Worm (Caenorhabditis elegans) whole organism, L2 larva: ENCODE data around the gene T04F8.7.
"Not testable (repeated sequence)": the region's sequence is repeated elsewhere in the genome, so short reads cannot be mapped to it uniquely, and the experiment has no call there.

Experiments
- C34F6.9 ChIP-seq: fragments of 150-350 bp; optimal IDR thresholded peaks from 2 replicates; lab custom pipeline; 2014; ENCODE audit warnings: missing biosample characterization, missing genetic modification characterization
- F13H6.1 ChIP-seq: sonication (generic microtip); optimal IDR thresholded peaks from 2 replicates; lab custom pipeline; 2016; ENCODE audit warnings: missing genetic modification characterization, missing compliant biosample characterization
- R02D3.7 ChIP-seq: fragments of 150-350 bp; optimal IDR thresholded peaks from 2 replicates; lab custom pipeline; 2014; ENCODE audit warnings: missing biosample characterization, missing genetic modification characterization
- Y55F3AM.14 ChIP-seq: fragments of 200-800 bp; sonication (Bioruptor generic); optimal IDR thresholded peaks from 2 replicates; lab custom pipeline; 2018; ENCODE audit warnings: mild to moderate bottlenecking, missing genetic modification characterization, missing compliant biosample characterization
- ZK546.5 ChIP-seq: sonication (generic microtip); optimal IDR thresholded peaks from 2 replicates; lab custom pipeline; 2017; ENCODE audit warnings: missing biosample characterization, missing genetic modification characterization
- alr-1 ChIP-seq: fragments of 150-350 bp; optimal IDR thresholded peaks from 2 replicates; lab custom pipeline; 2014; ENCODE audit warnings: missing biosample characterization, missing genetic modification characterization
- aly-2 ChIP-seq: fragments of 150-350 bp; optimal IDR thresholded peaks from 2 replicates; lab custom pipeline; 2014; ENCODE audit warnings: missing biosample characterization, missing genetic modification characterization
- ama-1 ChIP-seq: fragments of 150-350 bp; optimal IDR thresholded peaks from 2 replicates; lab custom pipeline; 2018; ENCODE audit warnings: inconsistent platforms
- blmp-1 ChIP-seq: sonication (generic microtip); optimal IDR thresholded peaks from 2 replicates; lab custom pipeline; 2017; ENCODE audit warnings: missing genetic modification characterization, mild to moderate bottlenecking, missing compliant biosample characterization, antibody characterized with exemption, moderate library complexity; ENCODE audit not compliant: insufficient read depth
- ceh-16 ChIP-seq: fragments of 150-350 bp; optimal IDR thresholded peaks from 2 replicates; lab custom pipeline; 2014; ENCODE audit warnings: missing biosample characterization, missing genetic modification characterization
- ceh-82 ChIP-seq: fragments of 150-350 bp; optimal IDR thresholded peaks from 2 replicates; lab custom pipeline; 2014; ENCODE audit warnings: missing biosample characterization, missing genetic modification characterization
- crh-2 ChIP-seq: sonication (generic microtip); optimal IDR thresholded peaks from 2 replicates; lab custom pipeline; 2017; ENCODE audit warnings: missing biosample characterization, missing genetic modification characterization
- egl-27 ChIP-seq: sonication (generic microtip); optimal IDR thresholded peaks from 3 replicates; lab custom pipeline; 2017; ENCODE audit warnings: missing biosample characterization, missing genetic modification reagents, missing genetic modification characterization
- fos-1 ChIP-seq: fragments of 150-350 bp; optimal IDR thresholded peaks from 2 replicates; lab custom pipeline; 2014; ENCODE audit warnings: missing biosample characterization, missing genetic modification characterization
- gmeb-1 ChIP-seq: fragments of 150-350 bp; optimal IDR thresholded peaks from 2 replicates; lab custom pipeline; 2014; ENCODE audit warnings: missing biosample characterization, missing genetic modification characterization
- lin-11 ChIP-seq: fragments of 150-350 bp; sonication (generic microtip); optimal IDR thresholded peaks from 2 replicates; lab custom pipeline; 2014; ENCODE audit warnings: missing biosample characterization, missing genetic modification characterization, inconsistent platforms, mixed read lengths
- lin-13 ChIP-seq: fragments of 150-350 bp; optimal IDR thresholded peaks from 2 replicates; lab custom pipeline; 2014; ENCODE audit warnings: missing biosample characterization, missing genetic modification reagents, missing genetic modification characterization
- lsy-2 ChIP-seq, 2 experiments: fragments of 150-350 bp in 1 of 2; sonication (generic microtip) in 1 of 2; optimal IDR thresholded peaks; 2 replicates each; lab custom pipeline; 2014 to 2017; ENCODE audit warnings: missing biosample characterization in 2 of 2, missing genetic modification characterization in 2 of 2
- mab-5 ChIP-seq: fragments of 150-350 bp; optimal IDR thresholded peaks from 2 replicates; lab custom pipeline; 2014; ENCODE audit warnings: missing biosample characterization, missing genetic modification characterization
- mdl-1 ChIP-seq, 2 experiments: fragments of 150-350 bp in 1 of 2; sonication (generic microtip) in 1 of 2; optimal IDR thresholded peaks; 2 replicates each; lab custom pipeline; 2017; ENCODE audit warnings: missing biosample characterization in 2 of 2, missing genetic modification characterization in 2 of 2
- nhr-10 ChIP-seq: sonication (generic microtip); optimal IDR thresholded peaks from 2 replicates; lab custom pipeline; 2017; ENCODE audit warnings: missing biosample characterization, missing genetic modification characterization
- nhr-12 ChIP-seq: fragments of 150-350 bp; optimal IDR thresholded peaks from 2 replicates; lab custom pipeline; 2014; ENCODE audit warnings: missing biosample characterization, missing genetic modification characterization
- nhr-129 ChIP-seq: fragments of 150-350 bp; optimal IDR thresholded peaks from 2 replicates; lab custom pipeline; 2014; ENCODE audit warnings: missing biosample characterization, missing genetic modification characterization
- nhr-21 ChIP-seq: fragments of 150-350 bp; optimal IDR thresholded peaks from 2 replicates; lab custom pipeline; 2014; ENCODE audit warnings: missing biosample characterization, missing genetic modification characterization
- nhr-237 ChIP-seq: fragments of 150-350 bp; optimal IDR thresholded peaks from 2 replicates; lab custom pipeline; 2014; ENCODE audit warnings: missing biosample characterization, missing genetic modification characterization
- nhr-25 ChIP-seq: fragments of 150-350 bp; sonication (generic microtip); optimal IDR thresholded peaks from 3 replicates; lab custom pipeline; 2014; ENCODE audit warnings: missing biosample characterization, missing genetic modification characterization
- nhr-6 ChIP-seq: fragments of 150-350 bp; optimal IDR thresholded peaks from 2 replicates; lab custom pipeline; 2014; ENCODE audit warnings: missing biosample characterization, missing genetic modification characterization
- peb-1 ChIP-seq: fragments of 150-350 bp; optimal IDR thresholded peaks from 2 replicates; lab custom pipeline; 2014; ENCODE audit warnings: missing biosample characterization, missing genetic modification characterization
- sem-4 ChIP-seq: fragments of 150-350 bp; optimal IDR thresholded peaks from 2 replicates; lab custom pipeline; 2014; ENCODE audit warnings: missing biosample characterization, missing genetic modification reagents, missing genetic modification characterization
- skn-1 ChIP-seq: sonication (generic microtip); optimal IDR thresholded peaks from 2 replicates; lab custom pipeline; 2017; ENCODE audit warnings: missing biosample characterization, missing genetic modification characterization
- sma-3 ChIP-seq: sonication (generic microtip); optimal IDR thresholded peaks from 2 replicates; lab custom pipeline; 2016; ENCODE audit warnings: missing genetic modification reagents, missing genetic modification characterization, missing compliant biosample characterization
- sma-9 ChIP-seq, 2 experiments: fragments of 150-350 bp in 1 of 2; sonication (generic microtip) in 1 of 2; optimal IDR thresholded peaks; 2 replicates each; lab custom pipeline; 2014 to 2016; ENCODE audit warnings: missing genetic modification characterization in 2 of 2, mild to moderate bottlenecking in 1 of 2, missing biosample characterization in 1 of 2, missing compliant biosample characterization in 1 of 2, missing genetic modification reagents in 1 of 2, moderate library complexity in 1 of 2
- snpc-4 ChIP-seq: fragments of 150-350 bp; optimal IDR thresholded peaks from 2 replicates; lab custom pipeline; 2014; ENCODE audit warnings: missing biosample characterization, missing genetic modification characterization
- unc-55 ChIP-seq: fragments of 150-350 bp; sonication (generic microtip); optimal IDR thresholded peaks from 3 replicates; lab custom pipeline; 2014; ENCODE audit warnings: missing biosample characterization, missing genetic modification reagents, missing genetic modification characterization
- unc-62 ChIP-seq: fragments of 150-350 bp; optimal IDR thresholded peaks from 2 replicates; lab custom pipeline; 2014; ENCODE audit warnings: missing biosample characterization, missing genetic modification reagents, missing genetic modification characterization
- zag-1 ChIP-seq: fragments of 150-350 bp; optimal IDR thresholded peaks from 2 replicates; lab custom pipeline; 2014; ENCODE audit warnings: missing biosample characterization, missing genetic modification characterization
- ztf-1 ChIP-seq: fragments of 200-800 bp; sonication (Bioruptor generic); conservative IDR thresholded peaks from 2 replicates; pipeline ENCODE4 v1.3.6; 2022; ENCODE audit warnings: missing genetic modification characterization, missing compliant biosample characterization
- ztf-11 ChIP-seq: sonication (generic microtip); optimal IDR thresholded peaks from 2 replicates; lab custom pipeline; 2017; ENCODE audit warnings: missing biosample characterization, missing genetic modification characterization

T04F8.7 gene

ce11 chrX:11645517-11645916, 35.3 kb downstream of the T04F8.7 start (continued):
- TF ChIP-seq R02D3.7 (tag; lab: Kevin White, UChicago) (no peak), crh-2 (tag; lab: Kevin White, UChicago) (peak; percentile 22), ZK546.5 (tag; lab: Kevin White, UChicago) (no peak), gmeb-1 (tag; lab: Kevin White, UChicago) (peak; percentile 43), F13H6.1 (tag; lab: Kevin White, UChicago) (no peak), mab-5 (tag; lab: Kevin White, UChicago) (no peak), aly-2 (tag; lab: Kevin White, UChicago) (no peak), unc-55 (no peak), peb-1 (tag; lab: Kevin White, UChicago) (no peak), snpc-4 (tag; lab: Kevin White, UChicago) (no peak), sma-3 (GFP tag; lab: Kevin White, UChicago) (peak; percentile 63)

- TF ChIP-seq unc-55 (peak; percentile 17), ceh-16 (tag; lab: Kevin White, UChicago) (peak; percentile 52), nhr-21 (tag; lab: Kevin White, UChicago) (peak; percentile 1), mab-5 (tag; lab: Kevin White, UChicago) (peak; percentile 78), crh-2 (tag; lab: Kevin White, UChicago) (peak; percentile 37), mdl-1 (tag; optimal IDR thresholded peaks at IDR 0.05; lab: Kevin White, UChicago) (peak in 1 of 2 experiments; percentile 12), nhr-25 (peak; percentile 63), zag-1 (tag; lab: Kevin White, UChicago) (peak; percentile 8), blmp-1 (tag; lab: Kevin White, UChicago) (peak; percentile 40), Y55F3AM.14 (GFP tag; lab: Kevin White, UChicago) (peak; percentile 93), F13H6.1 (tag; lab: Kevin White, UChicago) (peak; percentile 93), lsy-2 (tag; optimal IDR thresholded peaks at IDR 0.05; lab: Kevin White, UChicago) (peak in 1 of 2 experiments; percentile 34), sma-9 (GFP tag; optimal IDR thresholded peaks at IDR 0.05; lab: Kevin White, UChicago) (peak; percentile 25), C34F6.9 (peak; percentile 20), nhr-129 (tag; lab: Kevin White, UChicago) (peak; percentile 66)
- not testable (repeated sequence) for TF ChIP-seq sma-9 (tag; optimal IDR thresholded peaks at IDR 0.05; lab: Kevin White, UChicago)
Observed at ce11 chrX:11643767-11644235, 37.0 kb downstream of the T04F8.7 start, which contains the start of gene sto-4. TSS of gene sto-4 (plus strand) at chrX:11644126.

- TF ChIP-seq ama-1 (lab: Kevin White, UChicago) (no peak), egl-27 (tag; lab: Kevin White, UChicago) (no peak), nhr-25 (no peak), R02D3.7 (tag; lab: Kevin White, UChicago) (no peak), unc-62 (GFP tag; lab: Kevin White, UChicago) (no peak), skn-1 (tag; lab: Kevin White, UChicago) (no peak), sem-4 (no peak), ceh-16 (tag; lab: Kevin White, UChicago) (no peak), ztf-1 (GFP tag; lab: Robert Waterston, UW) (no peak), C34F6.9 (no peak), nhr-237 (no peak), mab-5 (tag; lab: Kevin White, UChicago) (no peak), lin-13 (no peak), nhr-129 (tag; lab: Kevin White, UChicago) (no peak)
Observed at ce11 chrX:11641562-11641961, 39.2 kb downstream of the T04F8.7 start.

- peak; percentile 60 for TF ChIP-seq zag-1 (tag; lab: Kevin White, UChicago)
- no peak for TF ChIP-seq sem-4
- no peak for TF ChIP-seq ZK546.5 (tag; lab: Kevin White, UChicago)
- peak; percentile 24 for TF ChIP-seq nhr-129 (tag; lab: Kevin White, UChicago)
- TF ChIP-seq C34F6.9, result peak; percentile 48
- TF ChIP-seq sma-9 (GFP tag; optimal IDR thresholded peaks at IDR 0.05; lab: Kevin White, UChicago), result peak; percentile 14
- no peak for TF ChIP-seq sma-9 (tag; optimal IDR thresholded peaks at IDR 0.05; lab: Kevin White, UChicago)
- peak; percentile 58 for TF ChIP-seq unc-55
- TF ChIP-seq alr-1, result no peak
- TF ChIP-seq nhr-237, result no peak
- TF ChIP-seq egl-27 (tag; lab: Kevin White, UChicago), result peak; percentile 16
- TF ChIP-seq blmp-1 (tag; lab: Kevin White, UChicago), result no peak
Observed at ce11 chrX:11640463-11640995, 40.3 kb downstream of the T04F8.7 start.

- TF ChIP-seq sem-4, result no peak
- TF ChIP-seq ceh-82, result no peak
- TF ChIP-seq aly-2 (tag; lab: Kevin White, UChicago), result no peak
- TF ChIP-seq mdl-1 (tag; optimal IDR thresholded peaks at IDR 0.05; lab: Kevin White, UChicago), result no peak
- no peak for TF ChIP-seq C34F6.9
- no peak for TF ChIP-seq nhr-12
- no peak for TF ChIP-seq lin-11 (tag; lab: Kevin White, UChicago)
- no peak for TF ChIP-seq fos-1 (tag; lab: Kevin White, UChicago)
- TF ChIP-seq ama-1 (lab: Kevin White, UChicago), result no peak
- TF ChIP-seq nhr-10 (tag; lab: Kevin White, UChicago), result no peak
- TF ChIP-seq R02D3.7 (tag; lab: Kevin White, UChicago), result no peak
- no peak for TF ChIP-seq ztf-11 (tag; lab: Kevin White, UChicago)
- TF ChIP-seq lsy-2 (tag; optimal IDR thresholded peaks at IDR 0.05; lab: Kevin White, UChicago), result no peak
- no peak for TF ChIP-seq Y55F3AM.14 (GFP tag; lab: Kevin White, UChicago)
- no peak for TF ChIP-seq egl-27 (tag; lab: Kevin White, UChicago)
- TF ChIP-seq blmp-1 (tag; lab: Kevin White, UChicago), result no peak
- TF ChIP-seq ZK546.5 (tag; lab: Kevin White, UChicago), result no peak
- no peak for TF ChIP-seq sma-9 (GFP tag; optimal IDR thresholded peaks at IDR 0.05; lab: Kevin White, UChicago)
- no peak for TF ChIP-seq sma-9 (tag; optimal IDR thresholded peaks at IDR 0.05; lab: Kevin White, UChicago)
- no peak for TF ChIP-seq nhr-6 (tag; lab: Kevin White, UChicago)
- TF ChIP-seq, all 48 proteins: peak for 0
Observed at ce11 chrX:11638987-11639386, 41.8 kb downstream of the T04F8.7 start.
